Fruit fly (Drosophila melanogaster): Measurements from ENCODE around the gene CG10171.

dm6 chr3L:13422286-13422787, 34.6 kb upstream of the CG10171 start, which contains the start of gene CG32121:
- no peak for TF ChIP-seq cwo (GFP tag; optimal IDR thresholded peaks at IDR 0.05)
- TF ChIP-seq C15 (GFP tag; IDR thresholded peaks at IDR 0.05) = no peak
- TF ChIP-seq CG10209 (GFP tag; optimal IDR thresholded peaks at IDR 0.05) = no peak
- no peak for TF ChIP-seq ssp (GFP tag; IDR thresholded peaks at IDR 0.05)
- TF ChIP-seq Stat92E (GFP tag; optimal IDR thresholded peaks at IDR 0.05) = no peak
- TF ChIP-seq ham (GFP tag; IDR thresholded peaks at IDR 0.05) = no peak
- TF ChIP-seq CG13123 (GFP tag; optimal IDR thresholded peaks at IDR 0.05) = no peak
- TF ChIP-seq CG17361 (GFP tag; IDR thresholded peaks at IDR 0.05) = no peak
- TF ChIP-seq lilli (GFP tag; optimal IDR thresholded peaks at IDR 0.05) = no peak
- no peak for TF ChIP-seq slp2 (GFP tag; optimal IDR thresholded peaks at IDR 0.05)
- no peak for TF ChIP-seq crol (GFP tag; IDR thresholded peaks at IDR 0.05)
- TF ChIP-seq repo (GFP tag; optimal IDR thresholded peaks at IDR 0.05) = no peak

All from whole organism, embryonic.